Fruit fly (Drosophila melanogaster) Kc167 (cell line): ENCODE data around the gene Blos4.

ENCODE experiments used
- Myc ChIP-seq: fragments of >200 bp; optimal IDR thresholded peaks from 2 replicates; lab custom pipeline; 2017; ENCODE audit warnings: missing external identifiers
- Sin3A ChIP-seq: fragments of >200 bp; optimal IDR thresholded peaks from 2 replicates; lab custom pipeline; 2018; ENCODE audit warnings: missing external identifiers
- h ChIP-seq: fragments of >200 bp; optimal IDR thresholded peaks from 3 replicates; lab custom pipeline; 2018; ENCODE audit warnings: missing external identifiers
- insv ChIP-seq: fragments of >200 bp; optimal IDR thresholded peaks from 3 replicates; lab custom pipeline; 2018; ENCODE audit warnings: missing external identifiers
- psq ChIP-seq: fragments of >200 bp; optimal IDR thresholded peaks from 2 replicates; lab custom pipeline; 2017; ENCODE audit warnings: missing external identifiers
- ttk ChIP-seq: sonication (Bioruptor generic); optimal IDR thresholded peaks from 2 replicates; lab custom pipeline; 2017; ENCODE audit warnings: missing external identifiers

Blos4 gene

DNA sequence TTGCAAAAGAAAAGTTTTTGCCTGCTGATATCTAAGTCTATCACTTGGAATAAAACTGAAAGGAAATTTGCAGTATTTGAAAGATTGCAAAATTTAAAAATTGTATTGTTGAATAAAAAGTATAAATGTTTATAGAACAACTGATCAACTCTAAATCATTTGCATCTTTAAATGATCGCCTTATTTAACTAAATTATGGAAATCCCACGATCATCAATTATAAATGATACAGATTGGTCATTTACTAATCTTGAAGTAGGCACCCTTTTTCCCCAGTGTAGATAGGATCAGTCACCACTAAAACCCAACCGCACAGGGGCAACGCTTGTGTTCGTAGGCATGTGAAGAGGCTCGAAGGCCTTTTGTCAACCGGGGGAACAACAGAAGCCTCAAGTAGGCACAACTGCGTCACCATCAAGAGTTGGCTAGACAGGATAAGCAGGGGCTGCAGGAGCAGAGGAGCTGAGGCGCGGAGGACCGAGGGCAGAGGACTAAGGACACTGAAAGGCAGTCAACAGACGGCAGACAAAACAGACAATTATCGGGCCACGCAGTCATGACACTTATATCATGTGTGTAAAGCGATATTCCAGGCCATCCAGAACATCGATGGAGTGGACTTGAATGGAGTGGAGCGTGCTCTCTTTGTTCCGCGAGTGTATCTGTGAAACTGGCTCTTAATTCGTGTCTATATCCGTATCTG lies 30.9 kb upstream of the Blos4 start:
- no peak for TF ChIP-seq ttk (lab: Kevin White, UChicago)
- TF ChIP-seq insv (lab: Kevin White, UChicago): no peak
- TF ChIP-seq Sin3A (lab: Kevin White, UChicago): no peak
- no peak for TF ChIP-seq psq (lab: Kevin White, UChicago)
- TF ChIP-seq h: no peak
- TF ChIP-seq Myc: no peak

DNA sequence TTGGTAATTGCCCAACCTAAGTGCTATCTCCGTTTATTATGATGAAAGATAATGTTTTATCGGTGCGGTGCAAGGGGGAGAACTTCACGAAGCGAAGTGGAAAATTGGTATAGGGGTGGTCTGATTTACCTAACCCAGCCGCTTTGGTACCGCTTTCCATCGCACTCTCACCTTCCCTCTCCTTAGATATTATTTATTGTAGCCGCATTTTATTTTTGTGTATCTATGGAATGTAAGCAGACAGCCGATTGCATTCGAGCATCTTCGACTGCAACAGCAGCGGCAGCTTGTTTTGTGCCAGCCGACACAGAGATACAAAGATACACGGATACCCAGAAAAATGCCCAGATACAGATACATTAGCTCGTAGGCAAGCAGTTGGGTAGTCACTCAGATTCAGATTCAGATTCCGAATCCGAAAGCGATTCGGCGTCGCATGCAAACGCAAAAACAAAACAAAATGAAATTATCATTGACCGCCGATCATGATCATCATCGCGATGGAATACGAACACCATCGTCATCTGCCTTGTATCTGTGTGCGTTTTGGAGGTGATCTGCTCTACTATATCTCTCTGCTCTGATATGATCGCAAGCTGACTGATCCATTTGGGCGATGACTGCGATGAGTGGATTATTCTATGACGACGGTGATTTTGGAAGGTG lies 30.0 kb upstream of the Blos4 start:
- TF ChIP-seq ttk (lab: Kevin White, UChicago) (no peak), psq (lab: Kevin White, UChicago) (no peak), insv (lab: Kevin White, UChicago) (no peak), Myc (no peak), Sin3A (lab: Kevin White, UChicago) (no peak), h (no peak)

DNA sequence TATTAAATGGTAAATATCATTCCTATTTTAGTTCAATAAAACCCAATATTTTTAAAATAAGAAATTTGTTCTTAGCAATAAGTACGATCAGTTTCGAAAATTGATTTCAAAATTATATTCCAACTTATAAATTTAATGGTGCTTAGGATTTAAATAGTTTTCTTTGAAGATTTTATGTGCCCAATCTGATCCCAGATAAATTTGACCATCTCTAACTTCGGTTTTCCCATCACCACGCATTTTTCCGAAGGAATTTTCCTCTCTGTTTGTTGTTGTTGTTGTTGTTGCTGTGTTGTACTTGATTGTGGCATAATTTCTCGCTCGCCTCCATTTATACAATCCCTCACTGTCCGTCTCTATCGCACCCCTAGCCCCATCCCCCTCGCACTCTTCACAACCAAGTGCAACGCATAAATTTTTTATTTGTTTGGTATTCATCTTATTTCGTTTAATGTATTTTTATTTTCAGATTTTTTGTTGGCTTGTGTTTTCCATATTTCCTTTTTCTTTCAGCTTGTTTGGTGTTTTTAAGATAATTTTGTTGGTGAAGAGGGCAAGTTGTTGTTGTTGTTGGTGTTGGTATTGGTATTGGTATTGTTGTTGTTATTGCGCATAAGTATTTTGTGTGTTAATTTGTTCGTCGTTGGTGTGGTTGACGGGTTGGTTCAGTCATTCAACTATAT lies 29.1 kb upstream of the Blos4 start:
- TF ChIP-seq ttk (lab: Kevin White, UChicago): no peak
- TF ChIP-seq psq (lab: Kevin White, UChicago): no peak
- TF ChIP-seq Myc: no peak
- TF ChIP-seq insv (lab: Kevin White, UChicago): no peak
- TF ChIP-seq h: no peak
- no peak for TF ChIP-seq Sin3A (lab: Kevin White, UChicago)

DNA sequence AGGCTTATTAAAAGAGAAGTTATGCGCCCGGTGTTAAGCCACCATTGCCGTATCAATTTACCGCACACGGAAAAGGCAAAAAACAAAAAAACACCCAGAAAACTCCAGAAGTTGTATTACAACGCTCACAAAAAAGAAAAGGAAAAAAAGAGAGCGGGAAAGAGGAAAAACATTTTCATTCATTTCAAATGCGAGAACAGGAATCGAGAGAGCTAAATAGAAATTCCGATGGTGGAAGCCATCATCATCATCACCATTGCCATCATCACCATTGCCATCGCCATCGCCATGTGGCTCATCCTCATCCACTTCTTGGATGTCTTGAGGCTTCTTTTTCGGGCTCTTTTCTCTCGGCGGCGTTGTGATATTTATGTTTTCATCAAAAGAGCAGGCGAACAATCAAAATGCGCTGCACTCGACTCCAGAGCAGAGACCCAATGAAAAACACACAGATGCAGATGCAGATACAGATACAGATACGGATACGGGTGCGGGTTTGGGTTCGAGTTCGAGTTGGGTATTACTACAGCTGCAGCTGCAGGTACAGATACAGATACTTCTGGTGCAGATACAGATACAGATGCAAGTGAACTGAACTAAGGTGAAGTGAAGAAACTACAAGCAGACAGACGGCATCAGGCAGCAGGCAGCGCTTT lies 27.6 kb upstream of the Blos4 start:
- TF ChIP-seq h: no peak
- TF ChIP-seq insv (lab: Kevin White, UChicago): no peak
- no peak for TF ChIP-seq Myc
- TF ChIP-seq ttk (lab: Kevin White, UChicago): no peak
- no peak for TF ChIP-seq psq (lab: Kevin White, UChicago)
- TF ChIP-seq Sin3A (lab: Kevin White, UChicago): no peak

DNA sequence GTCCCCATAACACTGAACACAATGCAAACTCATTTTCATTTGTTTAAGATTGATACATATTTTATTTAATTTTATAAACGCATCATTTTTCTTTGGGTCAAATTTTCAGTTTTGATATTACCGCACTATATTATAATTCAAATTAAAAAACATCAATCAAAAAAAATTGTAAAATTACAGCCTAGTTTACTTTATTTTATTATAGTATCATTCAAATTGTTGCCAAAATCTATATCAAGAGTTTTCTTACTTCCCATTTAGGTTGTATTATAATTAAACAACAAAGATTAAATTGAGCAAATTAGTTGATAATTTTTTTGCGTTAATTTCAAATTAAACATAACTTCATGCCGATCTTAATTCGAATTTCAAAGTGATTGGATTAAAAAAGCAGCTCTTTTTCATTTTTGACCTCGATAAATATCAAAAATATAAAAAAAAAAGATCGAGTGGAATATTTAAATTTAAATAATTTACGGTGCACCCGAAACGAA lies 27.0 kb upstream of the Blos4 start:
- TF ChIP-seq Sin3A (lab: Kevin White, UChicago) (no peak), psq (lab: Kevin White, UChicago) (no peak), Myc (no peak), insv (lab: Kevin White, UChicago) (no peak), ttk (lab: Kevin White, UChicago) (no peak), h (no peak)

DNA sequence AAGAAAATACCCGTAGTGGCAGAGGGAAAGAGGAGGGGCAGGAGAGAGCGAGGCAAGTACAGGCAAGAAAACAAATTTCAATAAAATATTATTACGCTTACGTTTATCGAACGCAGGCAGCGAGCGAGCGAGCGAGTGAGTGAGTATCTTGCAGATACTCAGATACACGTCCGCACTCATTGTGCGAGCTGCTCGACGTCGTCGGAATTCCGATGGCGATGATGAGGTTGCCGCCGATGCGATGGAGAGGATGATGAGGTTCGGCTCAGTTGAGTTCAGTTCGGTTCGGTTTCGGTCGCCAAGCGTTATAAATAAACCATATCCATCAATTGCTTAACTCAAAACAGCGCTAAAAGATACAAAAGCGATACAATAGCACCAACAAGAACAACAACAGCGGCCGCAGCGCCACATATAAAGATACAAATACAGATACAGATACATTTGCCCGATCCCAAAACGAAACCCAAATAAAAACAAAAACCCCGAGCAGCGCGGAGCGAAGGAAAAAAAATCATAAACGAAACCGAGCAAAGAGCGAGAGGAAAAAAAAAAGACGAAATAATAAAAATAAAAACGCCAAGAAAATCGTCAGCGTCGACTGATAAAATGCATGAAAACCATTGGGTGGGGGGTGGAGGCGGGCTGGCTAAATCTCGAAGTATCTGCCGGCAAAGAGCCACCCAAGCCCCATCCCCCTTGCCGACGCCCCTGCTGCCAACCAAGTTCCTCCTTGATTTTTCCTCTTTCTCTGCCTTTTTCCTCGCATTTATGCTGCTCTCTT lies 26.3 kb upstream of the Blos4 start:
- TF ChIP-seq Myc (no peak), ttk (lab: Kevin White, UChicago) (no peak), insv (lab: Kevin White, UChicago) (no peak), Sin3A (lab: Kevin White, UChicago) (no peak), h (no peak), psq (lab: Kevin White, UChicago) (no peak)

DNA sequence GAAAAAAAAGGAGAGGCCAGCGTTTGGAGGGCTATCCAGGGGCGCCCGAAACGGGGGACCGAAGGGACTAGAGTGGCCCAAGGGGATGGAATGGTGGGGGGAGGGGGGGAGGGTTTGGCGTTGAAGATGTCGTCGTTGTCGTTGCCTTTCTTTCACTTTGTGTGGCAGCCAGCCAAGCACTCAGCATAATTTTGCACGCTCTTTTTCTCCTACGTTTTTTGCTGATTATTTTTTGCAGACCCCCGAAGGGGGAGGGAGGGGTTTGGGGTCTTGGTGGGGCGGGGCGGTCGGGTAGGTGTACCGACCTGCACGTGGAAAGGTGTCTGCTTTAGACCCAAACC lies 25.8 kb upstream of the Blos4 start:
- TF ChIP-seq Sin3A (lab: Kevin White, UChicago) (no peak), Myc (no peak), insv (lab: Kevin White, UChicago) (no peak), psq (lab: Kevin White, UChicago) (no peak), h (no peak), ttk (lab: Kevin White, UChicago) (no peak)

DNA sequence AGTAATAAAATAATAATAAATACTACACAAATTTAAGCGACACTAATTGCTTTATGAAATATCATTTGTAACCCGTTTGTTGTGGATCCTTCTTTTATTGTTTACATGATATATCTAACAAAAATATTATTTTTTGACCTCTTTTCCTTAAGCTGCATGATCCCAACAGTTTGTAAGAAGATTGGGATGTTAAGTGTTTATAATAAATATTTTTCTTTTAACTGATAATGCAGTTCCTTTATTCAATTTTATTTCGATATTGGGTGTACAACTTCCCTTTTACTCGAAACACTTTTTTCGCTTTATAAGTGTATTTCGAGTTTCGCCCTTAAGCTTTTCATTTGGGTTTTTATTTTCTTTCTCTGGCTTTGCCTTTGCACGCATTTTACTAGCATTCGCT lies 25.3 kb upstream of the Blos4 start:
- no peak for TF ChIP-seq Sin3A (lab: Kevin White, UChicago)
- TF ChIP-seq h: no peak
- TF ChIP-seq insv (lab: Kevin White, UChicago): no peak
- TF ChIP-seq psq (lab: Kevin White, UChicago): no peak
- TF ChIP-seq Myc: no peak
- no peak for TF ChIP-seq ttk (lab: Kevin White, UChicago)

DNA sequence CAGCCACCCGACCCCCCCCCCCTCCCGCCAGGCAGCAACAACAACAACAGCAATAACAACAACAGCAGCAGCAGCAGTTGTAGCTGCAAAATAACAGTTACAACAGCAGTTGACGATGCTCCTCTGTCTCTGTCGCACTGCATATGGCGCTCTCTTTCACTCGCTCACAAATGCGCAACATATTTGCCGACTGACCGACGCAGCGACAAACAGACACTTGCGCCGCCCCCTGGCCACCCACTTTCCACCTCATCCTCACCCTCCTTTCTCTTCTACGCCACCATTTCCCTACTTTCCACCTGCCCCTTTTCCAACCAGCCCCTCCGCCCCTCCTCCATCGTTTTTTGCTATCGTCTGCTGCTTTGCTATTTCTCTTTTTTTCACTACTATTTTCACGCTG lies 24.9 kb upstream of the Blos4 start:
- no peak for TF ChIP-seq insv (lab: Kevin White, UChicago)
- TF ChIP-seq h: no peak
- no peak for TF ChIP-seq ttk (lab: Kevin White, UChicago)
- TF ChIP-seq Myc: no peak
- no peak for TF ChIP-seq Sin3A (lab: Kevin White, UChicago)
- TF ChIP-seq psq (lab: Kevin White, UChicago): no peak

DNA sequence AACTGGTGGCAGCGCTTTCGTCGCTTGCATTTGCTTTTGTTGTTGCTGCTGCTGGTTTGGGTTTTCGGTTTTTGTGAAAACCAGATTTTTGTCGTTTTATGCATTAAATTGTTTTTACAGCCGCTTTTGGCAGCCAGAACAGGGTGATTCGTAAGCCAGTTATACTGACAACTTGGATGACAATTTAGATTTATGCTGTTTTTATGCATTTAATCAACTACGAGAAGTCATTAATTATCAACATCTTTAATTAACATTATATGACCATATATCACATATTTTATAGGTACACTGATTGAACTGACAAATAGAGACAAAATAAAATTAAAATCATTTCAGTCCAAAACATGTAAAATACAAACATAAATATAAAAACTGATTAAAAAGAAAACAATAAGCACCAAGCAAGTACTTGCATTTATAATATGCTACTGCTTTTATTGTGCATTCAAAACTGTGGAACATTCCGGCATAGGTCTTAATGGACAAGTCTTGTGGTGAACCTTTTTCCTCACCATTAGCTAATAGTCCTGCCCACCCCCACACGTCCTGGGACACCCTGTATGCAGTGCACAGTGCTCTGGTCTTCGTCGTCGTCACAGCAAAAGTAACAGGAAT lies 24.0 kb upstream of the Blos4 start:
- TF ChIP-seq insv (lab: Kevin White, UChicago) (no peak), Sin3A (lab: Kevin White, UChicago) (no peak), h (no peak), Myc (no peak), psq (lab: Kevin White, UChicago) (no peak), ttk (lab: Kevin White, UChicago) (no peak)
